Worm (Caenorhabditis elegans) whole organism, L4/young adult: ENCODE measurements around the gene nsun-5.

ENCODE experiments used
- W03F9.2 ChIP-seq: fragments of 150-350 bp; optimal IDR thresholded peaks from 2 replicates; lab custom pipeline; 2014; ENCODE audit warnings: missing biosample characterization, missing genetic modification characterization
- dao-5 ChIP-seq: sonication (generic microtip); optimal IDR thresholded peaks from 2 replicates; lab custom pipeline; 2016; ENCODE audit warnings: missing genotype, missing genetic modification characterization, moderate library complexity, missing compliant biosample characterization
- him-1 ChIP-seq: sonication (generic microtip); optimal IDR thresholded peaks from 2 replicates; lab custom pipeline; 2016; ENCODE audit warnings: missing genotype, missing genetic modification reagents, missing genetic modification characterization, missing compliant biosample characterization

DNA sequence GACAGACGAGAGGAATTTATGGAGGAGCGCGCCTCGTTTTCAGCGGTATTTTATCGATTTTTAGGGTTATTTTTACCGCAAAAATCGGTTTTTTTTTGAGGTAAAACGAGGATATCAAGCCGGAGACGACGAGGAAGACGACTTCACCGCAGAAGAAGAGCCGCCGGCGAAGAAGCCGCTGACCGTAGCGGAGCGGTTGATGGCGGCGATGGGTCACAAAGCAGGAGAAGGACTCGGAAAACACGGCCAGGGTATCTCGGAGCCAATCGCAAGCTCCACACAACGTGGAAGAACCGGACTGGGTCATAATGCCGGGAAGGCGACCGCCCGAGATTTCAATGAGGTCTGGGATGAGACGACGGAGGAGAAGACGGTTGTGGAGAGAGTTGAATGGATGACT lies 57.0 kb downstream of the nsun-5 start:
- no peak for TF ChIP-seq W03F9.2 (tag; lab: Kevin White, UChicago)
- TF ChIP-seq him-1 (tag; lab: Kevin White, UChicago): no peak
- no peak for TF ChIP-seq dao-5
